Fruit fly (Drosophila melanogaster) whole organism, adult: ENCODE measurements around the gene Atg18a.
"Not testable (repeated sequence)": the region's sequence is repeated elsewhere in the genome, so short reads cannot be mapped to it uniquely, and the experiment has no call there.

ENCODE experiments used
- CG1620 ChIP-seq: fragments of 200-800 bp; sonication (Bioruptor generic); optimal IDR thresholded peaks from 2 replicates; lab custom pipeline; 2016; ENCODE audit warnings: missing biosample characterization, missing genetic modification characterization
- CG5204 ChIP-seq: fragments of 200-800 bp; sonication (Bioruptor generic); optimal IDR thresholded peaks from 2 replicates; lab custom pipeline; 2016; ENCODE audit warnings: missing biosample characterization, missing genetic modification characterization
- CG7101 ChIP-seq: fragments of 200-800 bp; sonication (Bioruptor generic); optimal IDR thresholded peaks from 2 replicates; lab custom pipeline; 2018; ENCODE audit warnings: missing biosample characterization, mild to moderate bottlenecking, missing genetic modification characterization, moderate library complexity
- Crg-1 ChIP-seq: fragments of 200-800 bp; sonication (Bioruptor generic); optimal IDR thresholded peaks from 2 replicates; lab custom pipeline; 2016; ENCODE audit warnings: missing biosample characterization, missing genetic modification characterization
- Mnt ChIP-seq: fragments of 200-800 bp; sonication (Bioruptor generic); optimal IDR thresholded peaks from 2 replicates; lab custom pipeline; 2016; ENCODE audit warnings: missing biosample characterization, mild to moderate bottlenecking, missing genetic modification characterization
- pad ChIP-seq: fragments of 200-800 bp; sonication (Bioruptor generic); optimal IDR thresholded peaks from 3 replicates; lab custom pipeline; 2017; ENCODE audit warnings: missing biosample characterization, missing genetic modification characterization, mild to moderate bottlenecking, moderate library complexity, missing genetic modification reagents
- toe ChIP-seq: fragments of 200-800 bp; sonication (Bioruptor generic); optimal IDR thresholded peaks from 2 replicates; lab custom pipeline; 2016; ENCODE audit warnings: missing biosample characterization, missing genetic modification characterization

The Atg18a gene

DNA sequence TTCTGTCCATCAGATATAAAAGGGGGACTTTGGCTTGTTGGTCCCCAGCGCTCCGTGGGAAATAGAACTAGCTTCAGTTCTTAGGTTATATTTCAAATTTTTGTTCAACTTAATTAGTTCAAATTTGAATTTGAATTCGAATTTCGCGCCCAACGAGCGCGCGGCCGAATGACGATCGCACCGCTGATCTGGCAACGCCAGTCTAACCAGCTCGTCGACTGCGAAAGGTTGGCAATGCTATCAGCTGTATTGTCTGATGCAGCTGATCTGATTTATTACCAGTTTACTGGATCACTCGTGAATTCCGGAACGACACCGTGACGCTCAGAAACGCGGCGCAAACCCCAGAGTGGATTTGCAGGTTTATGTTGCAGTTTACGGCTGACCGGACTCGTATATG lies 51.7 kb downstream of the Atg18a start, which contains the start of gene Dscam4:
TSS of gene Dscam4 (plus strand) at position 301 of the 400 bp plus-strand sequence.
- not testable (repeated sequence) for TF ChIP-seq Mnt; CG1620 (GFP tag; lab: Kevin White, UChicago); Crg-1 (GFP tag; lab: Kevin White, UChicago)

dm6 chr3L:8240501-8240900 lies 53.8 kb downstream of the Atg18a start, which contains the start of gene CG7213:
Gene CG7213 (minus strand): TSS chr3L:8240601.
- TF ChIP-seq toe (no peak), CG7101 (tag; lab: Kevin White, UChicago) (no peak), CG5204 (GFP tag; lab: Kevin White, UChicago) (no peak), pad (GFP tag; lab: Kevin White, UChicago) (no peak)
